Worm (Caenorhabditis elegans): ENCODE data around the gene T19H12.6.
A peak's percentile ranks its signal among the peaks of the same experiment; 100 is the strongest.

Gene T19H12.6

DNA sequence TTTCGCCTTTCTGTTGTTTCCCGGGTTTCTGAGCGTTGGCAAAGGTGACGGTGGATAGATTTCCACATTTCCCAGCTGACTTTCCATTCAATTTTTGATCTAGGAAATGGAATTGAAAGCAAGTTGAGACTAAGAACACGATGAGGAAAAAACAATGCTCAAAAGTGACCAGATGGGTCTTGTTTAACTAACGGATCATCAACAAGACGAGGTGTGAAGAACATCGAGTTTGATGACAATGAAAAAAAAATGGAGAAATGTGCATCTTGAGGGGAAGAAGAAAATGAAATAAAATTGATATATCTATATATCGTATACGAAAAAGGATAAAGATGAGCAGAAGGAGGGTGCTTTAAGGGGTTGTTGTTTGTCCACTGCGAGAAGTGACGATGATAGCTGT lies at the start of gene T19H12.6:
TSS of gene T19H12.6 (minus strand) at position 101 of the 400 bp plus-strand sequence.
- TF ChIP-seq alr-1 (tag; optimal IDR thresholded peaks at IDR 0.05; ENCODE audit: borderline replicate concordance), result no peak

DNA sequence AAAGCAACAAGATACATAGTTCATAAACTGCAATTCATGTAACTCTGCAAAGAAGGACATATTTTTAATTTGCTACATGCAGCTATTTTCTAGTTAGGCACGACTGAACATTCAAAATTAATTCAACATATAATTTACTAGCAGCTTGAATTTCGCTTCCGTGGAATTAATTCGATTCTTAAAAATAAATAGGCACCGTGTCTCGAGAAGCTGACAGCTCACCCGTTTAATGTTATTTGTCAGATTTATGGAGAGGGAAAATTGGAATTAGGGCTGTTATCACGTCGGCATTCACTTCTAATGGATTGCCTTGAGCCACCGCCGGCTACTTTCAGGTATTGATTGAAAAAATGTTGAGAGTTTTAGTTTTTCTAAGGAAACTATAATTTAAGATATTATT lies 48.9 kb upstream of the T19H12.6 start, which contains the start of gene srh-21:
TSS of gene srh-21 (plus strand) at position 301 of the 400 bp plus-strand sequence.
- TF ChIP-seq fos-1 (tag; optimal IDR thresholded peaks at IDR 0.05) (no peak), alr-1 (tag; optimal IDR thresholded peaks at IDR 0.05; ENCODE audit: borderline replicate concordance) (no peak), ceh-90 (tag; optimal IDR thresholded peaks at IDR 0.05) (no peak), swsn-7 (tag; optimal IDR thresholded peaks at IDR 0.05) (no peak), blmp-1 (tag; optimal IDR thresholded peaks at IDR 0.05) (no peak), nhr-47 (tag; optimal IDR thresholded peaks at IDR 0.05) (no peak), fkh-8 (tag; optimal IDR thresholded peaks at IDR 0.05) (peak; percentile 8), aha-1 (tag; optimal IDR thresholded peaks at IDR 0.05) (no peak)

- TF ChIP-seq egl-27 (tag; optimal IDR thresholded peaks at IDR 0.05) (no peak), nhr-11 (tag; optimal IDR thresholded peaks at IDR 0.05) (no peak), egl-13 (tag; optimal IDR thresholded peaks at IDR 0.05) (no peak), pqm-1 (tag; optimal IDR thresholded peaks at IDR 0.05) (no peak), isw-1 (GFP tag; IDR thresholded peaks at IDR 0.05) (no peak), fkh-10 (GFP tag; optimal IDR thresholded peaks at IDR 0.05) (no peak), lin-39 (tag; optimal IDR thresholded peaks at IDR 0.05) (no peak), ztf-11 (tag; optimal IDR thresholded peaks at IDR 0.05) (no peak), mdl-1 (tag; optimal IDR thresholded peaks at IDR 0.05) (no peak), nhr-47 (tag; optimal IDR thresholded peaks at IDR 0.05) (no peak), ztf-4 (tag; optimal IDR thresholded peaks at IDR 0.05) (no peak), mef-2 (tag; optimal IDR thresholded peaks at IDR 0.05) (no peak), rnt-1 (tag; optimal IDR thresholded peaks at IDR 0.05) (no peak)
These were observed 47.1 kb upstream of the T19H12.6 start, which contains the start of gene srh-20 for ce11 chrV:4924618-4925017. TSS of gene srh-20 (plus strand) at chrV:4924918.

ce11 chrV:4922024-4922423 lies 44.5 kb upstream of the T19H12.6 start, which contains the start of gene srh-22:
TSS of gene srh-22 (plus strand) at chrV:4922324.
- TF ChIP-seq lin-14 (GFP tag; optimal IDR thresholded peaks at IDR 0.05) (no peak), efl-3 (GFP tag; optimal IDR thresholded peaks at IDR 0.05) (no peak), isw-1 (GFP tag; IDR thresholded peaks at IDR 0.05) (no peak), snpc-4 (tag; optimal IDR thresholded peaks at IDR 0.05) (no peak), ces-1 (GFP tag; optimal IDR thresholded peaks at IDR 0.05) (no peak), irx-1 (tag; optimal IDR thresholded peaks at IDR 0.05) (no peak), ceh-8 (GFP tag; optimal IDR thresholded peaks at IDR 0.05) (no peak), nhr-28 (tag; optimal IDR thresholded peaks at IDR 0.05) (no peak), ztf-4 (tag; optimal IDR thresholded peaks at IDR 0.05) (no peak), dpl-1 (GFP tag; optimal IDR thresholded peaks at IDR 0.05) (no peak), hlh-17 (GFP tag; optimal IDR thresholded peaks at IDR 0.05; ENCODE audit: borderline replicate concordance) (no peak), C34B4.2 (tag; optimal IDR thresholded peaks at IDR 0.05) (no peak), nhr-90 (tag; optimal IDR thresholded peaks at IDR 0.05; ENCODE audit: poor library complexity) (no peak), F16B12.6 (tag; optimal IDR thresholded peaks at IDR 0.05) (no peak), ceh-63 (GFP tag; optimal IDR thresholded peaks at IDR 0.05) (no peak), mep-1 (tag; optimal IDR thresholded peaks at IDR 0.05) (no peak), unc-130 (tag; optimal IDR thresholded peaks at IDR 0.05) (no peak), aly-2 (tag; optimal IDR thresholded peaks at IDR 0.05) (no peak)
